Fruit fly (Drosophila melanogaster): ENCODE data around the gene CG10979.

DNA sequence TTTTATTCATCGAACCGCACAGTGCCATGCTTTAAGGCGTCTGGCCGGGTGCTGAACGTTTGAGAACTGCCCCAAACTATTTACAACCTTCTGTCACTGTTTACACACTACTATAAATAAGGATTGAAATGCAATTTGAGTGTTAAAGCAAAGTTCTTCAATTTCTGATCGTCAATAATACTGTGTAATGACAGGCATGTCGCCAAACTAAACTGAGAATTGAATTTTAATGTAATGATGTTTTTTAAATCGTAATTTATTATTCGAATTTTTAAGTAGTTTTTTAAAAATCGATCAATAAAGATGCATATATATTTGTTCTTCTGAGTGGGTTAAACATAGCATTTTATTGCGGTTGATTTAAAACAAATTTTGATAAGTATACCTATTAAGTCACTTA lies 13.5 kb upstream of the CG10979 start, which contains the start of gene CG2082:
- TF ChIP-seq Hmr (GFP tag; optimal IDR thresholded peaks at IDR 0.05) (no peak), CG6254 (GFP tag; optimal IDR thresholded peaks at IDR 0.05) (no peak)
